Fruit fly (Drosophila melanogaster) S2 (cell line): ENCODE results near the gene CG14043.

Experiments used
- CG8478 ChIP-seq: fragments of >200 bp; optimal IDR thresholded peaks from 2 replicates; lab custom pipeline; 2018
- CTCF ChIP-seq, 2 experiments: fragments of >200 bp; optimal IDR thresholded peaks; 2 replicates each; lab custom pipeline; 2018

The CG14043 gene

dm6 chr2L:4971329-4971798 lies at the start of gene CG14043:
Gene CG14043 (plus strand): TSS chr2L:4971702.
- TF ChIP-seq CG8478 (lab: Kevin White, UChicago) (no peak), CTCF (optimal IDR thresholded peaks at IDR 0.05; lab: Kevin White, UChicago) (peak in 1 of 2 experiments; percentile 16)

DNA sequence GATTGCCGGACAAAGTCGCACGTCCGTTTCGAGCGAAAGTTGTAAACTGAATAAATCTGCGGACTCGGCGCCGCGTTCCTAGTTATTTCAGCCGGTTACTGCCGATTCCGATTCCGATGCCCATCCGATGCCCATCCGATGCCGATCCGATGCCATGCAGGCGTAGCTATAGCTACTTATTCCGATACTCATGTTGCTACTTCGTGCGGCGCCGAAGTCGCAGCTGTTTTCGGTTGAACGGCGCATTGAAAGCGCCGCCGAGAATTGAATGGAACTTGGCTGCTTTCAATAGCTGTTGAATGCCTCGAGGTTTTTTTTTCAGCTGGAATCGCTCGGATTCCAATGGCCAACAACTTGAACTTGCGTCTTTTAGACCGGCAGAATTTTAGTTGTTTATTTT lies 43.2 kb upstream of the CG14043 start:
- TF ChIP-seq CG8478 (lab: Kevin White, UChicago) = no peak
- no peak for TF ChIP-seq CTCF (optimal IDR thresholded peaks at IDR 0.05; lab: Kevin White, UChicago)

DNA sequence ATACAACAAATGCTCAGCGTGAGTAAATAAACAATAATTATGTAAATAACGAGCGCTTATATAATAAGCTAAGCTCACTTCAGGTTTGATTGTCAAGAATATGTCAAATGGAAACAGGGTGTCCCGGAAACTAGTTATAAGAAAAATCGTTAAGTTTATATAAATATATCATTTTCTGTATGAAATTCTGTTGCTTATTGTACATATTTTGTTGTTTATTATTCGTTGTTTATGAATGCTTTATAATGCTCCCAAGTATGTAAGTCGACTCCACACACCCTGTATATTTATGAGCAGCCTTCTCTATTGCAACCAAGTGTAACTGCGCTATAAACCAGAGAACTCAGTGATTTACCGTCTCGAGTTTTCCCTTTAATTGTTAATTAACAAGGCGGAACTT lies 41.0 kb upstream of the CG14043 start:
- TF ChIP-seq CTCF (optimal IDR thresholded peaks at IDR 0.05; lab: Kevin White, UChicago) (no peak), CG8478 (lab: Kevin White, UChicago) (no peak)

dm6 chr2L:4932284-4932683 lies 39.2 kb upstream of the CG14043 start, which contains the start of gene hoe1:
Gene hoe1 (minus strand): TSS chr2L:4932384.
- TF ChIP-seq CTCF (optimal IDR thresholded peaks at IDR 0.05; lab: Kevin White, UChicago) (no peak), CG8478 (lab: Kevin White, UChicago) (no peak)

dm6 chr2L:4936325-4936869 lies 35.1 kb upstream of the CG14043 start, which contains the start of gene hoe2:
Gene hoe2 (minus strand): TSS chr2L:4936450.
- TF ChIP-seq CG8478 (lab: Kevin White, UChicago) (no peak), CTCF (optimal IDR thresholded peaks at IDR 0.05; lab: Kevin White, UChicago) (no peak)

- TF ChIP-seq CTCF (optimal IDR thresholded peaks at IDR 0.05; lab: Kevin White, UChicago) (no peak), CG8478 (lab: Kevin White, UChicago) (no peak)
Observed at dm6 chr2L:4937060-4937459, 34.4 kb upstream of the CG14043 start, which contains the start of gene Sgs1. Gene Sgs1 (plus strand): TSS chr2L:4937409.

dm6 chr2L:4942257-4942792 lies 29.2 kb upstream of the CG14043 start, which contains the start of gene synr:
Gene synr (plus strand): TSS chr2L:4942742.
- TF ChIP-seq CG8478 (lab: Kevin White, UChicago) = no peak

dm6 chr2L:4945300-4945699 lies 26.2 kb upstream of the CG14043 start, which contains the start of the genes mRpL24 and betaggt-I:
Gene mRpL24 (minus strand): TSS chr2L:4945361.
Gene betaggt-I (plus strand): TSS chr2L:4945579.
- TF ChIP-seq CG8478 (lab: Kevin White, UChicago) (no peak), CTCF (optimal IDR thresholded peaks at IDR 0.05; lab: Kevin White, UChicago) (no peak)

dm6 chr2L:4949453-4950045 lies 22.0 kb upstream of the CG14043 start, which contains the start of gene jet:
Gene jet (minus strand): TSS chr2L:4949784.
- TF ChIP-seq CG8478 (lab: Kevin White, UChicago) (no peak), CTCF (optimal IDR thresholded peaks at IDR 0.05; lab: Kevin White, UChicago) (peak in 1 of 2 experiments; percentile 41)

dm6 chr2L:4950667-4951066 lies 20.8 kb upstream of the CG14043 start, which contains the start of gene Jon25Biii:
Gene Jon25Biii (minus strand): TSS chr2L:4950767.
- no peak for TF ChIP-seq CTCF (optimal IDR thresholded peaks at IDR 0.05; lab: Kevin White, UChicago)
- no peak for TF ChIP-seq CG8478 (lab: Kevin White, UChicago)

DNA sequence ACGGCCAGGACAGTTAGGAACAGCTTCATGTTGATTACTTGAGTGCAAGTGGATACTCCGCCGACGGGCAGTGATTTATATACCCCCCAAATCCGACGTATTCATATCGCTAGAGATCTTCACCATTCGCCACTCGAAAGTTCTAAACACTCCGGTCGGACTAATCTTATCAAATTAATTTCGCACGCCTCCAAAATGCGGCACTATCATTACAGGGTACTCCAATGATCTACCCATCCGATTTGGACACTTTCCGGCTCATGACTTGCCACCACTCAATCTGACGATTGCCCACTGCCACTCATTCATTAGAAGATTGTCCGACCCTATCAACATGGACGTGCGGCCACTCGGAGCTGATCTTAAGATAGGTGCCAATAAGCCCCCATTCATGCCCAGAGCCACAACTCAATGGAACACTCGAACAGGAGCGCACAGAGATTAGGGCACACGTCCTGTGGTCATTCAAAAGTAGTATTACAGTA lies 18.4 kb upstream of the CG14043 start, which contains the start of gene Jon25Bii:
Gene Jon25Bii, minus strand, starts transcription at position 51 of the 485 bp plus-strand sequence.
- no peak for TF ChIP-seq CTCF (optimal IDR thresholded peaks at IDR 0.05; lab: Kevin White, UChicago)
- no peak for TF ChIP-seq CG8478 (lab: Kevin White, UChicago)

DNA sequence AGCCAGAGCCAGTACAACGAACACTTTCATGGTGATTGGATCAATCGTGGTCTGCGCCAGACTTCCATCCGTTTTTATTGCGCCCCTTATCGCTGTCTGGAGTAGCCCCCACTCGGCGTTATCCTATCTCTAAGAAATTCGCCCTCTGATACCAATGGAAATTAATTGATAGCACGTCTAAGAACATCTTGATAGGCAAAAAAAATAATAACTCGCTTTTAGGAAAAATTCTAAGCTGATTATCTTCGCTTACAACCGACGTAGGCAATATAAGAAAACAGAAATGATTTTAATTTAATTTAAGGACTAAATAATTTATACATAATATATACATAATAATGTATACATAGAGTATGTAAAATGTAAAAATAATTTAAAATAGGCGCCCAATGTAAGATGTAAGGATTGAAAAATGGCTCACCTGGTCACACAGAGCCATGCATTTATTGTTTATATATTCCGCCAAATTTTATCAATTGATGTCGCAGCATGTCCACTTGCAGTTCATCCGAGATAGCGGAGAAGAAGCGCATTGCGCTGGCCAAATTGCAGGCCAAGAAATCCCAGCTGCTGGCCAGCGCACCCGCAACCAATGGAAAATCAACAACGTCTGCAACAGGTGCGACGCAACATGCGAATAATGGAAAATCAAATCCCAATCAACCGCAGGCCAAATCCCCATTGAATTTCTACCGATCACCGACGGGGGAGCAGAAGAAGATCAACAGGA lies 16.2 kb upstream of the CG14043 start, which contains the start of the genes Jon25Bi and Marcal1:
Gene Jon25Bi, minus strand, starts transcription at position 51 of the 730 bp plus-strand sequence.
Gene Marcal1, plus strand, starts transcription at position 416 of the 730 bp plus-strand sequence.
- TF ChIP-seq CTCF (optimal IDR thresholded peaks at IDR 0.05; lab: Kevin White, UChicago) (no peak), CG8478 (lab: Kevin White, UChicago) (no peak)

- TF ChIP-seq CTCF (optimal IDR thresholded peaks at IDR 0.05; lab: Kevin White, UChicago) = no peak
- TF ChIP-seq CG8478 (lab: Kevin White, UChicago) = no peak
Observed at dm6 chr2L:4958111-4958510, 13.4 kb upstream of the CG14043 start, which contains the start of gene CG34124. Gene CG34124 (plus strand): TSS chr2L:4958411.

DNA sequence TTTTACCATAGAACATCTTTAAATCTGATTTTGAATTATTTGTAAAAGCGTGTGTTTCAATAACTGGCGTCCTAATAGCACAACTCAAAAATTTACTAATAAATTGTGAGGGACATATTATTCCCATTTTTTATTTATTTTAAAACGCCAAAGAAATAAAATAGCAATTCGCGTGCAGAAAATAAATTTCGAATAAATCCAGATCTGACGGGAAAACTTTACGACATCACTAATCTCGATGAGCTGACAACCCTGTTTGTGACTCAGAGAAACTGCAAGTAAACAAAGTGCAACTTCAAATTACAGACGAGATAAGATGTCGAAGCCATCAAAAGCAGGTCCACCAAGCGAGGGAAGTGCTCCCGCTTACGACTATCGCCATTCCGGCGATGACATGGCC lies 6.1 kb upstream of the CG14043 start, which contains the start of gene CG34125:
Gene CG34125, plus strand, starts transcription at position 254 of the 400 bp plus-strand sequence.
- TF ChIP-seq CG8478 (lab: Kevin White, UChicago) (no peak), CTCF (optimal IDR thresholded peaks at IDR 0.05; lab: Kevin White, UChicago) (no peak)
